Fruit fly (Drosophila melanogaster) whole organism, embryonic: ENCODE measurements around the gene CG16965.

Experiments
- Abd-B ChIP-seq: fragments of 200-800 bp; sonication (Bioruptor generic); optimal IDR thresholded peaks from 2 replicates; lab custom pipeline; 2018; ENCODE audit warnings: missing biosample characterization, mild to moderate bottlenecking, missing genetic modification characterization, moderate library complexity
- Aef1 ChIP-seq: fragments of 200-800 bp; sonication (Bioruptor generic); IDR thresholded peaks from 3 replicates; pipeline ENCODE4 v1.3.6; 2022; ENCODE audit warnings: missing biosample characterization, missing genetic modification characterization
- B-H2 ChIP-seq: fragments of 200-800 bp; sonication (Bioruptor generic); optimal IDR thresholded peaks from 2 replicates; lab custom pipeline; 2018; ENCODE audit warnings: missing biosample characterization, mild to moderate bottlenecking, missing genetic modification characterization
- BEAF-32 ChIP-seq: fragments of 200-800 bp; sonication (Bioruptor generic); optimal IDR thresholded peaks from 3 replicates; lab custom pipeline; 2017; ENCODE audit warnings: missing biosample characterization, missing genetic modification characterization, mild to moderate bottlenecking, moderate library complexity, missing genetic modification reagents
- Bdp1 ChIP-seq: fragments of 200-800 bp; sonication (Bioruptor generic); optimal IDR thresholded peaks from 3 replicates; lab custom pipeline; 2016; ENCODE audit warnings: missing biosample characterization, missing genetic modification characterization
- CG10274 ChIP-seq: fragments of 200-800 bp; sonication (Bioruptor generic); optimal IDR thresholded peaks from 3 replicates; lab custom pipeline; 2017; ENCODE audit warnings: missing biosample characterization, mild to moderate bottlenecking, missing genetic modification characterization
- CG10366 ChIP-seq: fragments of 200-800 bp; sonication (Bioruptor generic); IDR thresholded peaks from 2 replicates; pipeline ENCODE4 v1.3.6; 2022; ENCODE audit warnings: missing biosample characterization, missing genetic modification characterization
- CG11504 ChIP-seq: fragments of 200-800 bp; sonication (Bioruptor generic); optimal IDR thresholded peaks from 3 replicates; lab custom pipeline; 2019; ENCODE audit warnings: missing biosample characterization, mild to moderate bottlenecking, missing genetic modification characterization, moderate library complexity
- CG12155 ChIP-seq: fragments of 200-800 bp; sonication (Bioruptor generic); optimal IDR thresholded peaks from 3 replicates; lab custom pipeline; 2016; ENCODE audit warnings: missing biosample characterization, missing genetic modification characterization
- CG12236 ChIP-seq: fragments of 200-800 bp; sonication (Bioruptor generic); optimal IDR thresholded peaks from 2 replicates; lab custom pipeline; 2016; ENCODE audit warnings: missing biosample characterization, missing genetic modification characterization
- CG13296 ChIP-seq: fragments of 200-800 bp; sonication (Bioruptor generic); optimal IDR thresholded peaks from 3 replicates; lab custom pipeline; 2018; ENCODE audit warnings: missing biosample characterization, mild to moderate bottlenecking, missing genetic modification characterization
- CG13894 ChIP-seq: fragments of 200-800 bp; sonication (Bioruptor generic); optimal IDR thresholded peaks from 3 replicates; lab custom pipeline; 2018; ENCODE audit warnings: missing biosample characterization, mild to moderate bottlenecking, missing genetic modification characterization, moderate library complexity
- CG1602 ChIP-seq: fragments of 200-800 bp; sonication (Bioruptor generic); optimal IDR thresholded peaks from 3 replicates; lab custom pipeline; 2016; ENCODE audit warnings: missing biosample characterization, missing genetic modification characterization
- CG16779 ChIP-seq: fragments of 200-800 bp; sonication (Bioruptor generic); IDR thresholded peaks from 2 replicates; pipeline ENCODE4 v1.3.6; 2022; ENCODE audit warnings: missing biosample characterization, missing genetic modification characterization
- CG17385 ChIP-seq: fragments of 200-800 bp; sonication (Bioruptor generic); optimal IDR thresholded peaks from 3 replicates; lab custom pipeline; 2018; ENCODE audit warnings: missing biosample characterization, mild to moderate bottlenecking, missing genetic modification characterization
- CG31388 ChIP-seq: fragments of 200-800 bp; sonication (Bioruptor generic); optimal IDR thresholded peaks from 2 replicates; lab custom pipeline; 2016; ENCODE audit warnings: missing biosample characterization, missing genetic modification characterization
- CG4282 ChIP-seq: fragments of 200-800 bp; sonication (Bioruptor generic); optimal IDR thresholded peaks from 2 replicates; lab custom pipeline; 2016; ENCODE audit warnings: missing biosample characterization, missing genetic modification characterization
- CG4328 ChIP-seq: fragments of 200-800 bp; sonication (Bioruptor generic); optimal IDR thresholded peaks from 3 replicates; lab custom pipeline; 2017; ENCODE audit warnings: missing biosample characterization, missing genetic modification reagents, missing genetic modification characterization
- CG4404 ChIP-seq: fragments of 200-800 bp; sonication (Bioruptor generic); IDR thresholded peaks from 2 replicates; pipeline ENCODE4 v1.3.6; 2022; ENCODE audit warnings: missing biosample characterization, missing genetic modification characterization
- CG6254 ChIP-seq: fragments of 200-800 bp; sonication (Bioruptor generic); optimal IDR thresholded peaks from 3 replicates; lab custom pipeline; 2017; ENCODE audit warnings: mild to moderate bottlenecking, missing biosample characterization, missing genetic modification reagents, missing genetic modification characterization
- Dref ChIP-seq: fragments of 200-800 bp; sonication (Bioruptor generic); IDR thresholded peaks from 2 replicates; pipeline ENCODE4 v1.3.6; 2022; ENCODE audit warnings: missing biosample characterization, missing genetic modification characterization
- Gug ChIP-seq: fragments of 200-800 bp; sonication (Bioruptor generic); IDR thresholded peaks from 4 replicates; pipeline ENCODE4 v1.3.6; 2022; ENCODE audit warnings: missing biosample characterization, missing genetic modification characterization
- Hand ChIP-seq: fragments of 200-800 bp; sonication (Bioruptor generic); optimal IDR thresholded peaks from 2 replicates; lab custom pipeline; 2017; ENCODE audit warnings: mild to moderate bottlenecking, missing biosample characterization, missing genetic modification reagents, missing genetic modification characterization
- Mad ChIP-seq: fragments of 200-800 bp; sonication (Bioruptor generic); optimal IDR thresholded peaks from 2 replicates; lab custom pipeline; 2016; ENCODE audit warnings: missing biosample characterization, missing genetic modification characterization
- Myb ChIP-seq: fragments of 200-800 bp; sonication (Bioruptor generic); optimal IDR thresholded peaks from 2 replicates; lab custom pipeline; 2016; ENCODE audit warnings: missing biosample characterization, missing genetic modification characterization
- NFAT ChIP-seq: fragments of 200-800 bp; sonication (Bioruptor generic); IDR thresholded peaks from 2 replicates; pipeline ENCODE4 v1.3.6; 2022; ENCODE audit warnings: missing biosample characterization, missing genetic modification characterization
- Nf-YB ChIP-seq: fragments of 200-800 bp; sonication (Bioruptor generic); optimal IDR thresholded peaks from 3 replicates; lab custom pipeline; 2019; ENCODE audit warnings: missing biosample characterization, mild to moderate bottlenecking, missing genetic modification characterization, moderate library complexity
- Pdp1 ChIP-seq, 2 experiments: fragments of 200-800 bp; sonication (Bioruptor generic); optimal IDR thresholded peaks; 3 replicates each; lab custom pipeline; 2016; ENCODE audit warnings: missing biosample characterization in 2 of 2, missing genetic modification characterization in 2 of 2, mild to moderate bottlenecking in 1 of 2, moderate library complexity in 1 of 2
- Sry-β ChIP-seq: fragments of 200-800 bp; sonication (Bioruptor generic); optimal IDR thresholded peaks from 2 replicates; lab custom pipeline; 2018; ENCODE audit warnings: missing biosample characterization, mild to moderate bottlenecking, missing genetic modification characterization, moderate library complexity
- YL-1 ChIP-seq: fragments of 200-800 bp; sonication (Bioruptor generic); optimal IDR thresholded peaks from 3 replicates; lab custom pipeline; 2017; ENCODE audit warnings: missing biosample characterization, mild to moderate bottlenecking, missing genetic modification characterization
- bbx ChIP-seq: fragments of 200-800 bp; sonication (Bioruptor generic); IDR thresholded peaks from 2 replicates; pipeline ENCODE4 v1.3.6; 2022; ENCODE audit warnings: missing biosample characterization, missing genetic modification characterization; ENCODE audit not compliant: partially characterized antibody
- btn ChIP-seq: fragments of 200-800 bp; sonication (Bioruptor generic); optimal IDR thresholded peaks from 2 replicates; lab custom pipeline; 2016; ENCODE audit warnings: missing biosample characterization, missing genetic modification characterization
- cg ChIP-seq: fragments of 200-800 bp; sonication (Bioruptor generic); optimal IDR thresholded peaks from 3 replicates; lab custom pipeline; 2019; ENCODE audit warnings: missing biosample characterization, mild to moderate bottlenecking, missing genetic modification characterization, moderate library complexity
- chn ChIP-seq: fragments of 200-800 bp; sonication (Bioruptor generic); optimal IDR thresholded peaks from 2 replicates; lab custom pipeline; 2016; ENCODE audit warnings: missing biosample characterization, missing genetic modification characterization
- dmrt99B ChIP-seq: fragments of 200-800 bp; sonication (Bioruptor generic); optimal IDR thresholded peaks from 2 replicates; lab custom pipeline; 2018; ENCODE audit warnings: missing biosample characterization, mild to moderate bottlenecking, missing genetic modification characterization, moderate library complexity
- fd64A ChIP-seq: fragments of 200-800 bp; sonication (Bioruptor generic); optimal IDR thresholded peaks from 3 replicates; lab custom pipeline; 2018; ENCODE audit warnings: missing biosample characterization, mild to moderate bottlenecking, missing genetic modification characterization
- grn ChIP-seq: fragments of 200-800 bp; sonication (Bioruptor generic); optimal IDR thresholded peaks from 3 replicates; lab custom pipeline; 2017; ENCODE audit warnings: missing biosample characterization, missing genetic modification characterization
- gro ChIP-seq: fragments of 200-800 bp; sonication (Bioruptor generic); optimal IDR thresholded peaks from 2 replicates; lab custom pipeline; 2016; ENCODE audit warnings: missing biosample characterization, missing genetic modification characterization
- hkb ChIP-seq, 2 experiments: fragments of 200-800 bp in 1 of 2; fragments of >200 bp in 1 of 2; sonication (Bioruptor generic) in 1 of 2; IDR thresholded peaks in 1 of 2; optimal IDR thresholded peaks in 1 of 2; 2 replicates each; pipeline versions ENCODE4 v1.3.6 to Lab custom; 2017 to 2022; ENCODE audit warnings: missing biosample characterization in 1 of 2, missing genetic modification characterization in 1 of 2
- mld ChIP-seq: fragments of 200-800 bp; sonication (Bioruptor generic); IDR thresholded peaks from 3 replicates; pipeline ENCODE4 v1.3.6; 2022; ENCODE audit warnings: missing biosample characterization, missing genetic modification characterization; ENCODE audit not compliant: partially characterized antibody
- nmo ChIP-seq: fragments of 200-800 bp; sonication (Bioruptor generic); optimal IDR thresholded peaks from 2 replicates; lab custom pipeline; 2018; ENCODE audit warnings: missing biosample characterization, mild to moderate bottlenecking, missing genetic modification characterization, moderate library complexity
- sens ChIP-seq: fragments of 200-800 bp; sonication (Bioruptor generic); peaks from one replicate; lab custom pipeline; 2016; ENCODE audit warnings: missing biosample characterization, missing genetic modification characterization
- tap ChIP-seq: fragments of 200-800 bp; optimal IDR thresholded peaks from 3 replicates; lab custom pipeline; 2019; ENCODE audit warnings: missing biosample characterization, mild to moderate bottlenecking, missing genetic modification characterization, moderate library complexity
- tna ChIP-seq: fragments of 200-800 bp; sonication (Bioruptor generic); IDR thresholded peaks from 2 replicates; pipeline ENCODE4 v1.3.6; 2022; ENCODE audit warnings: missing biosample characterization, missing genetic modification characterization; ENCODE audit not compliant: partially characterized antibody
- vvl ChIP-seq: fragments of 200-800 bp; sonication (Bioruptor generic); IDR thresholded peaks from 2 replicates; pipeline ENCODE4 v1.3.6; 2022; ENCODE audit warnings: missing biosample characterization, missing genetic modification characterization
- wek ChIP-seq: fragments of 200-800 bp; sonication (Bioruptor generic); optimal IDR thresholded peaks from 3 replicates; lab custom pipeline; 2018; ENCODE audit warnings: missing biosample characterization, mild to moderate bottlenecking, missing genetic modification characterization, moderate library complexity
- zfh1 ChIP-seq: fragments of 200-800 bp; sonication (Bioruptor generic); IDR thresholded peaks from 3 replicates; pipeline ENCODE4 v1.3.6; 2022; ENCODE audit warnings: missing biosample characterization, missing genetic modification characterization

The CG16965 gene

DNA sequence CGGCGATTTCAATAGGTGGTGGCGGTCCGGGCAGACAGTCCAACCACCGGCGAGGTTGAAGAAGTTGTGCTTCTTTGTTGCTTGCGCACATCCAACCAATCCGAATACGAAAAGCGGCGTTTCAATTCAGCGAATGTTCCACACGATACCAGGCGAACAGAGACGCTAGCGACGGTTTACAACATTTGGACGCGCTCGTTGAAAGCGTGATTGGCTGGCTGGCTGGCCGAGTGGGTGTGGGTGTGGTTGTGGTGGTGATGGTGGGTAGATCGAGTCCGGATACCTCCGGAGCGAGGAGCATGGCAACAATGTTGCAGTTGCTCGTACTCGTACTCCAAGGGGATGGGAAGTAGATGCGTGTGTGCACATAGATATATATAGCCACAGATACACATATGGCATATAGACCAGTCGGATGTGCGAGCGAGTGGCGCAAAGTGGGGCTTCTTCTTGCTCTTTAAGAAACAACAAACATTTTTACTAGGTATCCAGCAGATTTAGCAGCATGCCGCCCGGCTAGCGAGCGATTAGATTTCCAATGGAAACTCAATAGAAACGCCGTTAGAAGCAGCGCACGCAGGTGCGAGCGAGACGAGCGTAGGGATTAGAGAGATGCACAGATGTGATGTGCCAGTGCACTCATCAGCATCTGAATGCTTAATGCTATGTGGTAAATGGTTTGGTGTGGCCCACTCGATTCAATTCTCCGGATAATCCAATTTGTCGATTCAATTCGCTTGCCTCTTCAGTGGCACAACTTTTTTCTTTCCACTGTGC lies 28.9 kb downstream of the CG16965 start (continued):
- TF ChIP-seq Mad (no peak), sens (GFP tag; lab: Kevin White, UChicago) (peak; percentile 84), CG13296 (GFP tag; lab: Kevin White, UChicago) (no peak), cg (peak; percentile 91), CG10366 (no peak), CG4328 (GFP tag; lab: Kevin White, UChicago) (peak; percentile 51), B-H2 (peak; percentile 60), Gug (GFP tag; lab: Robert Waterston, UW) (no peak), zfh1 (GFP tag; lab: Robert Waterston, UW) (no peak), CG13894 (tag; lab: Kevin White, UChicago) (peak; percentile 89), Nf-YB (peak; percentile 100), BEAF-32 (GFP tag; lab: Kevin White, UChicago) (no peak), fd64A (GFP tag; lab: Kevin White, UChicago) (peak; percentile 55), CG6254 (GFP tag; lab: Kevin White, UChicago) (peak; percentile 46), Abd-B (no peak), dmrt99B (tag; lab: Kevin White, UChicago) (peak; percentile 55), Hand (GFP tag; lab: Kevin White, UChicago) (peak; percentile 17), tap (tag; lab: Kevin White, UChicago) (peak; percentile 68), grn (GFP tag; lab: Kevin White, UChicago) (peak; percentile 65), wek (peak; percentile 43), chn (GFP tag; lab: Kevin White, UChicago) (peak; percentile 80), CG11504 (tag; lab: Kevin White, UChicago) (peak; percentile 99)
- TF ChIP-seq, all 482 proteins: peak for 111

DNA sequence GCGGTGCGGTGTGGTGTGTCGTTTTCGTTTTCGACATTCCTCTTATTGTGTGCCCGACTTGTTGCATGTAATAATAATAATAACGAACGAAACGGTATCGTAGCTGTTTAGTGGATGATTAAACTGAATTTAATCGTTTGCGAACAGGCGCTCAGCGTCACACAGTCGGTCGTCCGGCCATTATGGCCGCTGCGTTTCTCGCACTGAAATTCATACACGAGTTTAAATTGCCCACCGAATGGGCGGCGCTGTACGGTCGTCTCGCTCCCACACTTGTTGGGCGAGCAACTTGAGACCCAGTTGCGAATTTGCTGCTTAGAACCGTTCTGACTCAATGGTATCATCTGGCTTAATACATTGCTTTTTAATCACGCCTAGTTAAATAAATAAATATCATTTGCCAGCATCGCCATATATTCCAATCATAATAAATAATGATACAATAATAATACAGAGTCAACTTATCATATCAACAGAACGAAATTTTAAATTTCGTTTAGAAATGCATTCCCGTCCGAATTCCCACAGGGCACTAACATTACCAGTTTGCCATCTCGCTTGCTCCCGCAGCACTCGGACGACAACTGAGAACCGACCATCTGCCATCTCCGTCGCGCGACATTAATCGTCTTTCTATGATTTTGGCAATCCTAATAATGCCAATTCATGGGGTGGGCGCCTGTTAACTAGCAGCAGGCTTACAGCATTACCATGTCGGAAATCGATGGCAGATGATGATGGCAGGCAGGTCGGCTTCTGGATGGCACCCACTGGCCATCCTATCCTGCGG lies 29.7 kb downstream of the CG16965 start:
- TF ChIP-seq Dref (no peak), CG31388 (GFP tag; lab: Kevin White, UChicago) (peak; percentile 43), mld (GFP tag; lab: Robert Waterston, UW) (no peak), hkb (optimal IDR thresholded peaks at IDR 0.05; lab: Kevin White, UChicago) (peak; percentile 43), hkb (GFP tag; IDR thresholded peaks at IDR 0.05; lab: Robert Waterston, UW) (no peak), vvl (GFP tag; lab: Robert Waterston, UW) (no peak), tna (GFP tag; lab: Robert Waterston, UW) (no peak), CG12155 (peak; percentile 85), Aef1 (GFP tag; lab: Robert Waterston, UW) (no peak), CG4282 (no peak), nmo (peak; percentile 93), Myb (GFP tag; lab: Kevin White, UChicago) (peak; percentile 20), CG12236 (GFP tag; lab: Kevin White, UChicago) (peak; percentile 58), NFAT (GFP tag; lab: Robert Waterston, UW) (no peak), Pdp1 (GFP tag; optimal IDR thresholded peaks at IDR 0.05; lab: Kevin White, UChicago) (peak; percentile 48 to 77), YL-1 (peak; percentile 77), bbx (no peak), btn (GFP tag; lab: Kevin White, UChicago) (no peak), CG4404 (GFP tag; lab: Robert Waterston, UW) (no peak), Gug (GFP tag; lab: Robert Waterston, UW) (peak; percentile 84), Sry-β (no peak), Bdp1 (GFP tag; lab: Kevin White, UChicago) (peak; percentile 65), CG10274 (peak; percentile 76), gro (no peak), CG16779 (GFP tag; lab: Robert Waterston, UW) (no peak), CG17385 (GFP tag; lab: Kevin White, UChicago) (peak; percentile 87), CG1602 (GFP tag; lab: Kevin White, UChicago) (peak; percentile 90)
